Worm (Caenorhabditis elegans) whole organism, young adult: Measurements from ENCODE around the gene gtf-2E2.
A peak's percentile ranks its signal among the peaks of the same experiment; 100 is the strongest.

ENCODE experiments used
- B0035.1 ChIP-seq: sonication (generic microtip); optimal IDR thresholded peaks from 2 replicates; lab custom pipeline; 2016; ENCODE audit warnings: missing genetic modification characterization, mild to moderate bottlenecking, missing compliant biosample characterization, missing genotype, missing genetic modification reagents
- D2030.7 ChIP-seq: fragments of 200-800 bp; sonication (Bioruptor generic); IDR thresholded peaks from 2 replicates; pipeline ENCODE4 v1.3.6; 2022; ENCODE audit warnings: missing genetic modification reagents, missing genetic modification characterization, missing compliant biosample characterization
- F33H1.4 ChIP-seq: fragments of 200-800 bp; sonication (Bioruptor generic); IDR thresholded peaks from 2 replicates; pipeline ENCODE4 v1.3.6; 2022; ENCODE audit warnings: missing genetic modification reagents, missing genetic modification characterization, missing compliant biosample characterization
- F37B4.10 ChIP-seq: fragments of 200-800 bp; sonication (Bioruptor generic); IDR thresholded peaks from 2 replicates; pipeline ENCODE4 v1.3.6; 2022; ENCODE audit warnings: missing genetic modification characterization, missing compliant biosample characterization
- F49E8.2 ChIP-seq: sonication (generic microtip); optimal IDR thresholded peaks from 3 replicates; lab custom pipeline; 2017; ENCODE audit warnings: missing genetic modification characterization, mild to moderate bottlenecking, missing compliant biosample characterization, antibody characterized with exemption, moderate library complexity; ENCODE audit not compliant: insufficient read depth
- F52B5.7 ChIP-seq: sonication (generic microtip); optimal IDR thresholded peaks from 2 replicates; lab custom pipeline; 2016; ENCODE audit warnings: mild to moderate bottlenecking, missing genetic modification characterization, missing compliant biosample characterization
- K11D2.4 ChIP-seq: fragments of 200-800 bp; sonication (Bioruptor generic); IDR thresholded peaks from 2 replicates; pipeline ENCODE4 v1.3.6; 2022; ENCODE audit warnings: missing genetic modification reagents, missing genetic modification characterization, missing compliant biosample characterization
- T26A5.8 ChIP-seq: sonication (generic microtip); optimal IDR thresholded peaks from 2 replicates; lab custom pipeline; 2016; ENCODE audit warnings: missing genetic modification characterization, missing compliant biosample characterization
- Y67H2A.10 ChIP-seq: fragments of 200-800 bp; sonication (Bioruptor generic); conservative IDR thresholded peaks from 2 replicates; pipeline ENCODE4 v1.3.6; 2022; ENCODE audit warnings: missing genetic modification reagents, missing genetic modification characterization, missing compliant biosample characterization
- aptf-3 ChIP-seq: fragments of 200-800 bp; sonication (Bioruptor generic); IDR thresholded peaks from 2 replicates; pipeline ENCODE4 v1.3.6; 2022; ENCODE audit warnings: missing genetic modification characterization, missing compliant biosample characterization
- bed-1 ChIP-seq: fragments of 200-800 bp; sonication (Bioruptor generic); IDR thresholded peaks from 2 replicates; pipeline ENCODE4 v1.3.6; 2022; ENCODE audit warnings: missing genetic modification reagents, missing genetic modification characterization, missing compliant biosample characterization
- ceh-27 ChIP-seq: fragments of 200-800 bp; sonication (Bioruptor generic); optimal IDR thresholded peaks from 2 replicates; lab custom pipeline; 2018; ENCODE audit warnings: mild to moderate bottlenecking, missing genetic modification characterization, moderate library complexity, missing compliant biosample characterization
- ceh-58 ChIP-seq: fragments of 200-800 bp; sonication (Bioruptor generic); IDR thresholded peaks from 2 replicates; pipeline ENCODE4 v1.3.6; 2022; ENCODE audit warnings: missing genetic modification characterization, missing compliant biosample characterization
- ceh-91 ChIP-seq: fragments of 200-800 bp; sonication (Bioruptor generic); IDR thresholded peaks from 2 replicates; pipeline ENCODE4 v1.3.6; 2022; ENCODE audit warnings: missing genetic modification reagents, missing genetic modification characterization, missing compliant biosample characterization
- chd-7 ChIP-seq: sonication (generic microtip); optimal IDR thresholded peaks from 2 replicates; lab custom pipeline; 2016; ENCODE audit warnings: mild to moderate bottlenecking, missing genetic modification characterization, moderate library complexity, missing compliant biosample characterization
- die-1 ChIP-seq: sonication (generic microtip); optimal IDR thresholded peaks from 2 replicates; lab custom pipeline; 2016; ENCODE audit warnings: missing genotype, mild to moderate bottlenecking, missing genetic modification characterization, missing compliant biosample characterization
- dox-1 ChIP-seq: fragments of 200-800 bp; sonication (Bioruptor generic); IDR thresholded peaks from 2 replicates; pipeline ENCODE4 v1.3.6; 2022; ENCODE audit warnings: missing genetic modification reagents, missing genetic modification characterization, missing compliant biosample characterization
- efl-1 ChIP-seq: fragments of 150-350 bp; optimal IDR thresholded peaks from 2 replicates; lab custom pipeline; 2014; ENCODE audit warnings: missing biosample characterization, missing genetic modification reagents, missing genetic modification characterization
- ets-4 ChIP-seq: fragments of 200-800 bp; sonication (Bioruptor generic); optimal IDR thresholded peaks from 2 replicates; lab custom pipeline; 2018; ENCODE audit warnings: mild to moderate bottlenecking, missing genetic modification characterization, missing compliant biosample characterization
- hmg-1.2 ChIP-seq: fragments of 200-800 bp; sonication (Bioruptor generic); IDR thresholded peaks from 2 replicates; pipeline ENCODE4 v1.3.6; 2022; ENCODE audit warnings: missing genetic modification reagents, missing genetic modification characterization, missing compliant biosample characterization
- lin-35 ChIP-seq, 3 experiments: fragments of 150-350 bp in 2 of 3; sonication (generic microtip) in 1 of 3; optimal IDR thresholded peaks; 2 replicates each; lab custom pipeline; 2014 to 2018; ENCODE audit warnings: missing biosample characterization in 3 of 3, missing genetic modification characterization in 3 of 3, missing genetic modification reagents in 3 of 3
- lin-54 ChIP-seq: fragments of 200-800 bp; sonication (Bioruptor generic); optimal IDR thresholded peaks from 2 replicates; lab custom pipeline; 2018; ENCODE audit warnings: mild to moderate bottlenecking, missing genetic modification characterization, missing compliant biosample characterization
- lir-1 ChIP-seq: fragments of 200-800 bp; sonication (Bioruptor generic); conservative IDR thresholded peaks from 2 replicates; pipeline ENCODE4 v1.3.6; 2022; ENCODE audit warnings: missing genetic modification reagents, missing genetic modification characterization, missing compliant biosample characterization
- lsl-1 ChIP-seq: fragments of 200-800 bp; sonication (Bioruptor generic); optimal IDR thresholded peaks from 2 replicates; lab custom pipeline; 2018; ENCODE audit warnings: mild to moderate bottlenecking, missing genetic modification characterization, moderate library complexity, missing compliant biosample characterization
- madf-3 ChIP-seq: fragments of 200-800 bp; sonication (Bioruptor generic); IDR thresholded peaks from 2 replicates; pipeline ENCODE4 v1.3.6; 2022; ENCODE audit warnings: missing genetic modification reagents, missing genetic modification characterization, missing compliant biosample characterization
- madf-6 ChIP-seq: fragments of 200-800 bp; sonication (Bioruptor generic); IDR thresholded peaks from 2 replicates; pipeline ENCODE4 v1.3.6; 2022; ENCODE audit warnings: missing genetic modification reagents, missing genetic modification characterization, missing compliant biosample characterization
- madf-8 ChIP-seq: fragments of 200-800 bp; sonication (Bioruptor generic); conservative IDR thresholded peaks from 2 replicates; pipeline ENCODE4 v1.3.6; 2022; ENCODE audit warnings: missing genetic modification reagents, missing genetic modification characterization, missing compliant biosample characterization
- pha-4 ChIP-seq: fragments of 150-350 bp; sonication (generic microtip); optimal IDR thresholded peaks from 2 replicates; lab custom pipeline; 2014; ENCODE audit warnings: missing biosample characterization, missing genetic modification reagents, missing genetic modification characterization
- rec-8 ChIP-seq, 2 experiments: sonication (generic microtip); optimal IDR thresholded peaks; 2 replicates each; lab custom pipeline; 2016; ENCODE audit warnings: mild to moderate bottlenecking in 2 of 2, missing genetic modification characterization in 2 of 2, missing genetic modification reagents in 2 of 2, missing genotype in 2 of 2, missing biosample characterization in 1 of 2, missing compliant biosample characterization in 1 of 2, moderate library complexity in 1 of 2
- snpc-1.3 ChIP-seq: sonication (generic microtip); optimal IDR thresholded peaks from 2 replicates; lab custom pipeline; 2017; ENCODE audit warnings: missing genetic modification characterization, mild to moderate bottlenecking, missing compliant biosample characterization, antibody characterized with exemption, moderate library complexity, missing genotype, missing genetic modification reagents; ENCODE audit not compliant: insufficient read depth
- tbp1 ChIP-seq: fragments of 200-800 bp; sonication (Bioruptor generic); optimal IDR thresholded peaks from 2 replicates; lab custom pipeline; 2018; ENCODE audit warnings: mild to moderate bottlenecking, missing genetic modification characterization, missing compliant biosample characterization
- unc-130 ChIP-seq: sonication (generic microtip); optimal IDR thresholded peaks from 2 replicates; lab custom pipeline; 2016; ENCODE audit warnings: missing genetic modification reagents, missing genetic modification characterization, missing compliant biosample characterization
- unc-62 ChIP-seq: fragments of 150-350 bp; optimal IDR thresholded peaks from 2 replicates; lab custom pipeline; 2014; ENCODE audit warnings: missing biosample characterization, missing genetic modification reagents, missing genetic modification characterization
- xnd-1 ChIP-seq: sonication (generic microtip); optimal IDR thresholded peaks from 2 replicates; lab custom pipeline; 2016; ENCODE audit warnings: missing genotype, missing genetic modification reagents, missing genetic modification characterization, missing compliant biosample characterization
- zfh-2 ChIP-seq: fragments of 200-800 bp; sonication (Bioruptor generic); conservative IDR thresholded peaks from 2 replicates; pipeline ENCODE4 v1.3.6; 2022; ENCODE audit warnings: missing genetic modification reagents, missing genetic modification characterization, missing compliant biosample characterization
- ztf-18 ChIP-seq: sonication (generic microtip); optimal IDR thresholded peaks from 2 replicates; lab custom pipeline; 2016; ENCODE audit warnings: missing genotype, mild to moderate bottlenecking, missing genetic modification characterization, missing compliant biosample characterization
- ztf-22 ChIP-seq: fragments of 200-800 bp; sonication (Bioruptor generic); optimal IDR thresholded peaks from 2 replicates; lab custom pipeline; 2018; ENCODE audit warnings: mild to moderate bottlenecking, missing genetic modification characterization, moderate library complexity, missing compliant biosample characterization

The gtf-2E2 gene

DNA sequence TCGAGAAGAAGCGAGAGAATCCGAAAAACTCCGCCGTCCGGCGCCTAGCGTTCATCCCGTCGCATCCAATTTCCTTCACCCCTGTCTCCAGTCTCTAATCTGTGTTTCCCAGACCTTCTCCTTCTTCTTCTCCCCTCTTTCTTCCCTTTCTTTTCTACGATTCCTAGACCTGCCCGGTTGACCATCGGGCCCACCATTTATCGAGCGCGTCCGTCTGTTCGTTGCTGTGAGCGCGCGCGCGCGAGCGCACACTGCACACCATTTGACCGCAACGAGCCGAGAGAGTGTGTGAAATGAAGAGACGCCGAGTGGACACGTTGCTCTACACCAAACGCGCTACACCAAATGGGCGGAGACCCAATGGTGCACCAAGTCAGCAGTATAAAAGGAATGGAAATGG lies 5.2 kb downstream of the gtf-2E2 start (continued):
- TF ChIP-seq ceh-58 (GFP tag; lab: Robert Waterston, UW) (0 out of 2 replicates have a peak, but pooled peaks have one; percentile 20), hmg-1.2 (GFP tag; lab: Robert Waterston, UW) (peak; percentile 92), lin-35 (GFP tag; optimal IDR thresholded peaks at IDR 0.05; lab: Kevin White, UChicago) (peak in 2 of 3 experiments; percentile 38 to 44), F37B4.10 (GFP tag; lab: Robert Waterston, UW) (peak; percentile 78; the same call in 1 of the 2 replicates), lir-1 (GFP tag; lab: Robert Waterston, UW) (peak; percentile 79; the same call in 1 of the 2 replicates), unc-62 (no peak), aptf-3 (GFP tag; lab: Robert Waterston, UW) (no peak), madf-8 (GFP tag; lab: Robert Waterston, UW) (peak; percentile 98), zfh-2 (GFP tag; lab: Robert Waterston, UW) (peak; percentile 85), D2030.7 (GFP tag; lab: Robert Waterston, UW) (peak; percentile 95), efl-1 (GFP tag; lab: Kevin White, UChicago) (peak; percentile 97), ztf-18 (tag; lab: Kevin White, UChicago) (peak; percentile 2), lin-54 (GFP tag; lab: Kevin White, UChicago) (peak; percentile 81), bed-1 (GFP tag; lab: Robert Waterston, UW) (no peak), ceh-27 (GFP tag; lab: Kevin White, UChicago) (peak; percentile 6), ceh-91 (GFP tag; lab: Robert Waterston, UW) (peak; percentile 94), xnd-1 (tag; lab: Kevin White, UChicago) (peak; percentile 95), K11D2.4 (GFP tag; lab: Robert Waterston, UW) (no peak), T26A5.8 (no peak), ztf-22 (GFP tag; lab: Kevin White, UChicago) (no peak), tbp1 (GFP tag; lab: Kevin White, UChicago) (peak; percentile 59), F33H1.4 (GFP tag; lab: Robert Waterston, UW) (peak; percentile 79), dox-1 (GFP tag; lab: Robert Waterston, UW) (peak; percentile 92), Y67H2A.10 (GFP tag; lab: Robert Waterston, UW) (no peak), die-1 (tag; lab: Kevin White, UChicago) (no peak), B0035.1 (no peak), madf-3 (peak; percentile 92), chd-7 (tag; lab: Kevin White, UChicago) (no peak), snpc-1.3 (tag; lab: Kevin White, UChicago) (no peak), F49E8.2 (tag; lab: Kevin White, UChicago) (no peak), F52B5.7 (no peak), unc-130 (GFP tag; lab: Kevin White, UChicago) (peak; percentile 72), pha-4 (no peak)

DNA sequence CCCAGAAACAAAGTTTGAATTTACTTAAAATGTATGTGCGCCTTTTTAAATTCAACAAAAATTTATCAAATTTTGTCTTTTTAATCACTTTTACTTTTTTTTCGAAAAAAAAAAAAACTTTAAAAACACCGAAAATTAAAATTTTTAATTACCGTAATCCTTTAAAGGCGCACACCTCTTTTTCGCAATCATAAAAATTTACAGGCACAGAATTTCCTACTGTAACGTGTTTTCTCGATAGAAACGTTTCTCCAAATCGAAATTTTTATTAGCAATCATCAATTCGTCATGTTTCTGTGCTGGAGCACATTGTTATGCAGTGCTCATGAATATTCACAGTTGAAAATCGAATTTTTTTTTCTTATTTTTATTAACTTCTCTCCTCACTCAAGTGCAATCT lies 5.8 kb downstream of the gtf-2E2 start:
- peak; percentile 93 for TF ChIP-seq madf-8 (GFP tag; lab: Robert Waterston, UW)
- 0 out of 2 replicates have a peak, but pooled peaks have one; percentile 28 for TF ChIP-seq D2030.7 (GFP tag; lab: Robert Waterston, UW)
- TF ChIP-seq F49E8.2 (tag; lab: Kevin White, UChicago): no peak
- TF ChIP-seq rec-8 (tag; optimal IDR thresholded peaks at IDR 0.05; lab: Kevin White, UChicago): no peak
- TF ChIP-seq ets-4: no peak
- no peak for TF ChIP-seq lin-54 (GFP tag; lab: Kevin White, UChicago)
- peak; percentile 92 for TF ChIP-seq madf-6
- TF ChIP-seq B0035.1: no peak
- TF ChIP-seq lsl-1 (GFP tag; lab: Kevin White, UChicago): peak; percentile 81
- TF ChIP-seq xnd-1 (tag; lab: Kevin White, UChicago): peak; percentile 72
- peak; percentile 31; the same call in 1 of the 2 replicates for TF ChIP-seq F33H1.4 (GFP tag; lab: Robert Waterston, UW)
- no peak for TF ChIP-seq unc-62
